Worm (Caenorhabditis elegans): Measurements from ENCODE around the gene ntl-11.

ntl-11 gene

DNA sequence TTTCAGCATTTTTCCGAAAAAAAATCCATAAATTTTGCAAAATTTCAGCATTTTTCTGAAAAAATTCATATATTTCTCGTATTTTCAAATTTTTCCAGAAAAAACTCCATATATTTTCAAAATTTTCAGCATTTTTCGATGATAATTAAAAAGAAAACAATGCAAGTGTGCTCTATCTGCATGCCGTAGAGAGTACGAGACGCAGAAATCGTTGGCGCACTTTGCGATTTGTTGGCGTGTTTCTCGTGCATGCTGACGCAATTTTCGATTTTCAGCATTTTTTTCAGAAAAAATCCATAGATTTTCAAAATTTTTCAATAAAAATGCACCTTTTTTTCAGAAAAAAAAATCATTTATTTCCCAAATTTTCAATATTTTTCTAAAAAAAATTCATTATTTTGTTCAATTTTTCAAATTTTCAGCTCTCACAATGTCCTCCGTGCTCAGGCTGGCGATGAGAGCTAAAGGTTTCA lies 1.1 kb upstream of the ntl-11 start, which contains the start of gene Y73F8A.27 (continued):
- TF ChIP-seq pqm-1 (tag; optimal IDR thresholded peaks at IDR 0.05) (no peak), ceh-82 (tag; optimal IDR thresholded peaks at IDR 0.05) (peak; percentile 90 to 93 (median 93)), hlh-17 (GFP tag; optimal IDR thresholded peaks at IDR 0.05; ENCODE audit: borderline replicate concordance) (no peak), dpl-1 (GFP tag; optimal IDR thresholded peaks at IDR 0.05) (peak; percentile 79 to 86 (median 85)), rnt-1 (tag; optimal IDR thresholded peaks at IDR 0.05) (peak; percentile 92), dsc-1 (tag; optimal IDR thresholded peaks at IDR 0.05) (peak; percentile 95), mab-9 (GFP tag; IDR thresholded peaks at IDR 0.05) (peak; percentile 83), C34B4.2 (tag; optimal IDR thresholded peaks at IDR 0.05) (peak; percentile 47), aha-1 (tag; optimal IDR thresholded peaks at IDR 0.05) (peak; percentile 65), mdl-1 (tag; optimal IDR thresholded peaks at IDR 0.05) (peak in 1 of 2 experiments; percentile 76), elt-2 (tag; optimal IDR thresholded peaks at IDR 0.05) (peak; percentile 81), Y116A8C.19 (tag; optimal IDR thresholded peaks at IDR 0.05; ENCODE audit: borderline replicate concordance) (no peak), mef-2 (tag; optimal IDR thresholded peaks at IDR 0.05) (peak; percentile 51), ceh-8 (GFP tag; optimal IDR thresholded peaks at IDR 0.05) (peak; percentile 92), nhr-76 (tag; optimal IDR thresholded peaks at IDR 0.05) (no peak), ces-1 (GFP tag; optimal IDR thresholded peaks at IDR 0.05) (no peak), sup-37 (GFP tag; optimal IDR thresholded peaks at IDR 0.05) (peak; percentile 67), tlp-1 (tag; optimal IDR thresholded peaks at IDR 0.05) (no peak), snpc-4 (tag; optimal IDR thresholded peaks at IDR 0.05) (peak; percentile 82), efl-1 (optimal IDR thresholded peaks at IDR 0.05) (peak; percentile 89 to 94), efl-1 (GFP tag; optimal IDR thresholded peaks at IDR 0.05 in 1 of 2) (peak; percentile 81 to 98), fkh-8 (tag; optimal IDR thresholded peaks at IDR 0.05) (peak; percentile 95), irx-1 (tag; optimal IDR thresholded peaks at IDR 0.05) (peak; percentile 90), grh-1 (GFP tag; IDR thresholded peaks at IDR 0.05) (peak; percentile 89), nhr-19 (GFP tag; conservative IDR thresholded peaks at IDR 0.05) (peak; percentile 95), unc-98 (GFP tag; IDR thresholded peaks at IDR 0.05) (no peak; the same call in 1 of the 2 replicates), aly-2 (tag; optimal IDR thresholded peaks at IDR 0.05) (peak; percentile 61), sox-4 (tag; optimal IDR thresholded peaks at IDR 0.05) (peak; percentile 90), elt-3 (tag; optimal IDR thresholded peaks at IDR 0.05) (peak in 4 of 6 experiments; percentile 40 to 75 (median 66)), ztf-11 (tag; optimal IDR thresholded peaks at IDR 0.05) (peak; percentile 7 to 79), skn-1 (tag; optimal IDR thresholded peaks at IDR 0.05) (peak; percentile 94), alr-1 (tag; optimal IDR thresholded peaks at IDR 0.05; ENCODE audit: borderline replicate concordance) (no peak), unc-86 (tag; optimal IDR thresholded peaks at IDR 0.05) (peak; percentile 96), lin-15B (tag; optimal IDR thresholded peaks at IDR 0.05) (peak; percentile 97), snu-23 (GFP tag; optimal IDR thresholded peaks at IDR 0.05) (peak; percentile 97), fkh-4 (tag; optimal IDR thresholded peaks at IDR 0.05; ENCODE audit: borderline replicate concordance) (peak; percentile 4), swsn-7 (tag; optimal IDR thresholded peaks at IDR 0.05) (peak; percentile 96), hlh-4 (tag; optimal IDR thresholded peaks at IDR 0.05) (no peak), nhr-28 (tag; optimal IDR thresholded peaks at IDR 0.05) (no peak), ets-5 (GFP tag; IDR thresholded peaks at IDR 0.05) (no peak), zag-1 (tag; optimal IDR thresholded peaks at IDR 0.05) (peak; percentile 45), jun-1 (tag; optimal IDR thresholded peaks at IDR 0.05) (peak; percentile 84), pax-3 (tag; optimal IDR thresholded peaks at IDR 0.05) (peak; percentile 83), xbp-1 (tag; optimal IDR thresholded peaks at IDR 0.05) (peak; percentile 95), nhr-12 (tag; optimal IDR thresholded peaks at IDR 0.05) (no peak), lin-35 (GFP tag; optimal IDR thresholded peaks at IDR 0.05) (peak; percentile 82 to 91), C04F5.9 (tag; optimal IDR thresholded peaks at IDR 0.05) (peak; percentile 72), nhr-77 (tag; optimal IDR thresholded peaks at IDR 0.05) (peak; percentile 84), lin-14 (GFP tag; optimal IDR thresholded peaks at IDR 0.05) (peak; percentile 95), hpl-2 (GFP tag; optimal IDR thresholded peaks at IDR 0.05) (peak; percentile 90), ceh-90 (tag; optimal IDR thresholded peaks at IDR 0.05) (peak; percentile 35), ztf-4 (tag; optimal IDR thresholded peaks at IDR 0.05) (peak; percentile 84), ceh-88 (GFP tag; IDR thresholded peaks at IDR 0.05) (peak; percentile 89)
